Worm (Caenorhabditis elegans) whole organism, L2 larva: ENCODE results near the gene R07C3.3.
"Not testable (repeated sequence)": the region's sequence is repeated elsewhere in the genome, so short reads cannot be mapped to it uniquely, and the experiment has no call there.

Experiments used
- C34F6.9 ChIP-seq: fragments of 150-350 bp; optimal IDR thresholded peaks from 2 replicates; lab custom pipeline; 2014; ENCODE audit warnings: missing biosample characterization, missing genetic modification characterization
- F13H6.1 ChIP-seq: sonication (generic microtip); optimal IDR thresholded peaks from 2 replicates; lab custom pipeline; 2016; ENCODE audit warnings: missing genetic modification characterization, missing compliant biosample characterization
- R02D3.7 ChIP-seq: fragments of 150-350 bp; optimal IDR thresholded peaks from 2 replicates; lab custom pipeline; 2014; ENCODE audit warnings: missing biosample characterization, missing genetic modification characterization
- ZK546.5 ChIP-seq: sonication (generic microtip); optimal IDR thresholded peaks from 2 replicates; lab custom pipeline; 2017; ENCODE audit warnings: missing biosample characterization, missing genetic modification characterization
- alr-1 ChIP-seq: fragments of 150-350 bp; optimal IDR thresholded peaks from 2 replicates; lab custom pipeline; 2014; ENCODE audit warnings: missing biosample characterization, missing genetic modification characterization
- blmp-1 ChIP-seq: sonication (generic microtip); optimal IDR thresholded peaks from 2 replicates; lab custom pipeline; 2017; ENCODE audit warnings: missing genetic modification characterization, mild to moderate bottlenecking, missing compliant biosample characterization, antibody characterized with exemption, moderate library complexity; ENCODE audit not compliant: insufficient read depth
- ceh-16 ChIP-seq: fragments of 150-350 bp; optimal IDR thresholded peaks from 2 replicates; lab custom pipeline; 2014; ENCODE audit warnings: missing biosample characterization, missing genetic modification characterization
- crh-2 ChIP-seq: sonication (generic microtip); optimal IDR thresholded peaks from 2 replicates; lab custom pipeline; 2017; ENCODE audit warnings: missing biosample characterization, missing genetic modification characterization
- dmd-4 ChIP-seq: sonication (generic microtip); optimal IDR thresholded peaks from 2 replicates; lab custom pipeline; 2017; ENCODE audit warnings: missing biosample characterization, missing genetic modification characterization
- egl-27 ChIP-seq: sonication (generic microtip); optimal IDR thresholded peaks from 3 replicates; lab custom pipeline; 2017; ENCODE audit warnings: missing biosample characterization, missing genetic modification reagents, missing genetic modification characterization
- elt-1 ChIP-seq: fragments of 150-350 bp; optimal IDR thresholded peaks from 2 replicates; lab custom pipeline; 2014; ENCODE audit warnings: missing biosample characterization, missing genetic modification characterization
- fos-1 ChIP-seq: fragments of 150-350 bp; optimal IDR thresholded peaks from 2 replicates; lab custom pipeline; 2014; ENCODE audit warnings: missing biosample characterization, missing genetic modification characterization
- gmeb-1 ChIP-seq: fragments of 150-350 bp; optimal IDR thresholded peaks from 2 replicates; lab custom pipeline; 2014; ENCODE audit warnings: missing biosample characterization, missing genetic modification characterization
- lin-11 ChIP-seq: fragments of 150-350 bp; sonication (generic microtip); optimal IDR thresholded peaks from 2 replicates; lab custom pipeline; 2014; ENCODE audit warnings: missing biosample characterization, missing genetic modification characterization, inconsistent platforms, mixed read lengths
- lin-13 ChIP-seq: fragments of 150-350 bp; optimal IDR thresholded peaks from 2 replicates; lab custom pipeline; 2014; ENCODE audit warnings: missing biosample characterization, missing genetic modification reagents, missing genetic modification characterization
- lin-39 ChIP-seq: fragments of 150-350 bp; optimal IDR thresholded peaks from 2 replicates; lab custom pipeline; 2014; ENCODE audit warnings: missing biosample characterization, missing genetic modification reagents, missing genetic modification characterization
- lsy-2 ChIP-seq, 2 experiments: fragments of 150-350 bp in 1 of 2; sonication (generic microtip) in 1 of 2; optimal IDR thresholded peaks; 2 replicates each; lab custom pipeline; 2014 to 2017; ENCODE audit warnings: missing biosample characterization in 2 of 2, missing genetic modification characterization in 2 of 2
- mab-5 ChIP-seq: fragments of 150-350 bp; optimal IDR thresholded peaks from 2 replicates; lab custom pipeline; 2014; ENCODE audit warnings: missing biosample characterization, missing genetic modification characterization
- mdl-1 ChIP-seq, 2 experiments: fragments of 150-350 bp in 1 of 2; sonication (generic microtip) in 1 of 2; optimal IDR thresholded peaks; 2 replicates each; lab custom pipeline; 2017; ENCODE audit warnings: missing biosample characterization in 2 of 2, missing genetic modification characterization in 2 of 2
- nhr-10 ChIP-seq: sonication (generic microtip); optimal IDR thresholded peaks from 2 replicates; lab custom pipeline; 2017; ENCODE audit warnings: missing biosample characterization, missing genetic modification characterization
- nhr-129 ChIP-seq: fragments of 150-350 bp; optimal IDR thresholded peaks from 2 replicates; lab custom pipeline; 2014; ENCODE audit warnings: missing biosample characterization, missing genetic modification characterization
- nhr-21 ChIP-seq: fragments of 150-350 bp; optimal IDR thresholded peaks from 2 replicates; lab custom pipeline; 2014; ENCODE audit warnings: missing biosample characterization, missing genetic modification characterization
- nhr-237 ChIP-seq: fragments of 150-350 bp; optimal IDR thresholded peaks from 2 replicates; lab custom pipeline; 2014; ENCODE audit warnings: missing biosample characterization, missing genetic modification characterization
- nhr-25 ChIP-seq: fragments of 150-350 bp; sonication (generic microtip); optimal IDR thresholded peaks from 3 replicates; lab custom pipeline; 2014; ENCODE audit warnings: missing biosample characterization, missing genetic modification characterization
- nhr-77 ChIP-seq: fragments of 150-350 bp; optimal IDR thresholded peaks from 2 replicates; lab custom pipeline; 2014; ENCODE audit warnings: missing biosample characterization, missing genetic modification characterization
- peb-1 ChIP-seq: fragments of 150-350 bp; optimal IDR thresholded peaks from 2 replicates; lab custom pipeline; 2014; ENCODE audit warnings: missing biosample characterization, missing genetic modification characterization
- skn-1 ChIP-seq: sonication (generic microtip); optimal IDR thresholded peaks from 2 replicates; lab custom pipeline; 2017; ENCODE audit warnings: missing biosample characterization, missing genetic modification characterization
- sma-9 ChIP-seq, 2 experiments: fragments of 150-350 bp in 1 of 2; sonication (generic microtip) in 1 of 2; optimal IDR thresholded peaks; 2 replicates each; lab custom pipeline; 2014 to 2016; ENCODE audit warnings: missing genetic modification characterization in 2 of 2, mild to moderate bottlenecking in 1 of 2, missing biosample characterization in 1 of 2, missing compliant biosample characterization in 1 of 2, missing genetic modification reagents in 1 of 2, moderate library complexity in 1 of 2
- snpc-4 ChIP-seq: fragments of 150-350 bp; optimal IDR thresholded peaks from 2 replicates; lab custom pipeline; 2014; ENCODE audit warnings: missing biosample characterization, missing genetic modification characterization
- unc-39 ChIP-seq: fragments of 150-350 bp; optimal IDR thresholded peaks from 2 replicates; lab custom pipeline; 2014; ENCODE audit warnings: missing biosample characterization, missing genetic modification characterization
- unc-55 ChIP-seq: fragments of 150-350 bp; sonication (generic microtip); optimal IDR thresholded peaks from 3 replicates; lab custom pipeline; 2014; ENCODE audit warnings: missing biosample characterization, missing genetic modification reagents, missing genetic modification characterization
- ztf-1 ChIP-seq: fragments of 200-800 bp; sonication (Bioruptor generic); conservative IDR thresholded peaks from 2 replicates; pipeline ENCODE4 v1.3.6; 2022; ENCODE audit warnings: missing genetic modification characterization, missing compliant biosample characterization
- ztf-11 ChIP-seq: sonication (generic microtip); optimal IDR thresholded peaks from 2 replicates; lab custom pipeline; 2017; ENCODE audit warnings: missing biosample characterization, missing genetic modification characterization
- ztf-4 ChIP-seq: fragments of 150-350 bp; optimal IDR thresholded peaks from 2 replicates; lab custom pipeline; 2014; ENCODE audit warnings: missing biosample characterization, missing genetic modification characterization

The R07C3.3 gene

DNA sequence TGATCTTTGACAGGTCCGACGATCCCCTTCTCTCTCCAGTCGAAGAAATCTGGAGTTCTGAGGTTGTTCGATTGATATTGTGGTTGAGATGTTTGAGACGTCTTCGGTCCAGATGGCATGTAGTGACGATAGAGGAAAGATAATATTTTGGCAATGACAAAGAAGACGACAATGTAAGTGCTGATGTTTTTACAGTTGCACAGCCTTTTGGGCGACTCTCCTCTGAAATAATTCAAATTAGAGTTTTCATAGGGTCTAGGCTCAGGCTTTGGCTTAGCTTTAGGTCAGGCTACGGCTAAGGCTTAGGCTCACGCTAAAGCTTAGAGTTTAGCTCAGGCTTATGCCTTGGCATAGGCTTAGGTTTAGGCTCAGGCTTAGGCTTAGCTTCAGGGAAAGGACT lies 23.3 kb downstream of the R07C3.3 start, which contains the start of gene C32B5.13:
Gene C32B5.13 (minus strand): TSS at position 101 of the 400 bp plus-strand sequence.
- TF ChIP-seq lin-39 (no peak), lin-13 (GFP tag; lab: Kevin White, UChicago) (no peak), unc-39 (tag; lab: Kevin White, UChicago) (no peak), ceh-16 (tag; lab: Kevin White, UChicago) (no peak), blmp-1 (no peak)

DNA sequence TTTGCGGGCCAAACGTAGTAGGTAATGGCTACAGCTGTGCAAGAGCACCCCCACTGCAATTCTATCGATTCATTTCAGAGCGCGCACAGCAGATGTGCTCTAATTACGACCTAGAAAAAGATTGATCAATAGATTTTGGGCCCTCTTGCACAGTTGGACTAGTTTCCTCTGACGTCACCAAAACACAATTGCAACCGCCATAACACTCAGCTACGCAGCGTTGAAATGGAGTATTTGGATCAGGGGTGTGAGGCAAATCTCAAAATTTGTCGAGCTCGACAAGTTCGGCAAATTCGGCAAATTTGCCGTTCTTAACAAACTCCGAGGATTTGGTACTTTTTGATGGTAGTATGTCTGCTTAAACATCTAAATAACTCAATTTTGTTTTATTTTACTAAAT lies 28.3 kb downstream of the R07C3.3 start, which contains the start of gene fbxc-18:
Gene fbxc-18 (minus strand): TSS at position 101 of the 400 bp plus-strand sequence.
- TF ChIP-seq lin-39; ztf-4 (tag; lab: Kevin White, UChicago); F13H6.1 (tag; lab: Kevin White, UChicago): not testable (repeated sequence)

DNA sequence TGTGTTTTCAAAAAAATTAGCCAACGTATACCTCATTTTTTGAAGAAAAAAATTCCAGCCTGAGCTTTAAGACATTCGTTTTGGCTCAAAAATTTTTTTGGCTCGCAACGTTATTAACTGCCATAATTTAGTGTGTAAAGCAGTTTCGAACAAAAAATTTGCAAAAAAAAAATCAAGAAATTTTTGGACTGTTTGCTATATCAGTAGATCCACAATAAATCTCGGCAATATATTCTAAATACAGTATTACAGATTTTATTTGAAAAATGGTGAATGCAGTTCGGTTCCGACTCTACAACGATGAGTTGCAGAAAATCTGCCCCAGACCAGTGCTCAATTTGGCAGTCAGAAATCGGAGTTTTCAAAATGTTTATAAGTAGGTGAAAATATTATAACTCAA lies 29.5 kb downstream of the R07C3.3 start, which contains the start of gene C32B5.6:
Gene C32B5.6 (plus strand): TSS at position 301 of the 400 bp plus-strand sequence.
- not testable (repeated sequence) for TF ChIP-seq ztf-1; egl-27; elt-1 (tag; lab: Kevin White, UChicago)

DNA sequence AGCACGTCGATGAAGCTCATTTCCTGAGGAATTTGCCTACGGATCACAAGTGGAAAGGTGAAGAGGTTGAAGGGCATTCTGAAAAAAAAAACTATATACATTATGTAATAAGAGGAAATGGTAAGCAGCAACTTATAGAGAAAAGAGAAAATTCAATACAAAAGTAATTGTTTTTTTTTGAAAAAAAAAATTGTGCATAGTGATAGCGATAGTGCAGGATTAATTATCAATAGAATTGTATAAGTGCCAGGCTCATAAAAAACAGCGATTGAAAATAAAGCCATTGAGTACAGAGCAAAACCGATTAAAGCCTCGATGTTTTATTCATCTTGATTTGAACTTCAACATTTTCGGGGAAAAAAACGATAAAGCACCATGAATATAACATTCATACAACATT lies 34.2 kb downstream of the R07C3.3 start, which contains the start of gene C32B5.15:
Gene C32B5.15 (minus strand): TSS at position 101 of the 400 bp plus-strand sequence.
- TF ChIP-seq nhr-77 (tag; lab: Kevin White, UChicago) (no peak), ztf-4 (tag; lab: Kevin White, UChicago) (no peak), C34F6.9 (tag; lab: Kevin White, UChicago) (no peak), lin-13 (GFP tag; lab: Kevin White, UChicago) (no peak), blmp-1 (no peak), dmd-4 (tag; lab: Kevin White, UChicago) (no peak), nhr-129 (tag; lab: Kevin White, UChicago) (no peak), ZK546.5 (no peak), unc-39 (tag; lab: Kevin White, UChicago) (no peak), ztf-1 (no peak), sma-9 (GFP tag; optimal IDR thresholded peaks at IDR 0.05; lab: Kevin White, UChicago) (no peak), sma-9 (tag; optimal IDR thresholded peaks at IDR 0.05; lab: Kevin White, UChicago) (no peak), snpc-4 (tag; lab: Kevin White, UChicago) (no peak), fos-1 (tag; lab: Kevin White, UChicago) (no peak), skn-1 (no peak), peb-1 (tag; lab: Kevin White, UChicago) (no peak)
- TF ChIP-seq, all 48 proteins: peak for 0

DNA sequence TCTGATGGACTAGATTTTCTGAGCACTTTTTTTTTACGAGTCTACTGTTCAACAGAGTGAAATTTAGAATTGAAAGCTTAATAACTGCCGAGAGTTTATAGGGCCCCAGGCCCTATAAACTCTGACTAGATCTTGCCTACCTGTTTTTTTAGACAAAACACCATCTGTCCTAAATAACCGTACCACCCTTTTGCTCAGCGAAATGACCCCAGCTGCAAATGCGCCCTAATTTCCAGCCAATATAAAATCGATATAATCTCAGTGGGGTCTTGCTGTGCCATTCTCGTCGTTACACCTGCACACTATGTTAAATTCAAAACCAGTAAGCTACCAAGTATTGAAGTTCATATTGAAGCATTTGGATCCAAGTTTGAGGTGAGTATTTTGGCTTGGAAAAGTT lies 35.4 kb downstream of the R07C3.3 start, which contains the start of gene fbxc-14:
Gene fbxc-14 (plus strand): TSS at position 301 of the 400 bp plus-strand sequence.
- TF ChIP-seq crh-2 (no peak), ceh-16 (tag; lab: Kevin White, UChicago) (no peak), nhr-237 (tag; lab: Kevin White, UChicago) (no peak), ztf-11 (tag; lab: Kevin White, UChicago) (no peak), nhr-21 (no peak), alr-1 (tag; lab: Kevin White, UChicago) (no peak), gmeb-1 (tag; lab: Kevin White, UChicago) (no peak), nhr-10 (tag; lab: Kevin White, UChicago) (no peak), C34F6.9 (tag; lab: Kevin White, UChicago) (no peak)

DNA sequence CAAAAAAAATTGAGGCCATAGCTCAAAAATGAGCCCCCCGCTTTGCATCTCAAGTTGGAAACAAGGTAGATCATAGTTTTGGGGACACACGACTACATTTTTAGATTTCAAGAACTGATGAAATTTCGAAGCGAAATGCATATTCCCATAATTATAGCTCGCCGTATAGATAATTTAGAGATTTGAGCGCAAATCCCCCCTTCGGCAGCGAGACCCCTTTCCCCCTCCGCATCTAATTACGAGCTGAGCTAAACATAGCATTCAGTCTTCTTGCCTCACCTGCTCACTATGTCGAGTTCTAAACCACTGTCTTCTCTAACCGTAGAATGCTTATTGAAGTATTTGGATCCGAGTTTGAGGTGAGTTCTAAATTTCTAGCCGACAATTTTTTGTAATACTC lies 40.5 kb downstream of the R07C3.3 start, which contains the start of the genes fbxc-17 and fbxc-15:
Gene fbxc-17 (minus strand): TSS at position 101 of the 400 bp plus-strand sequence.
Gene fbxc-15 (plus strand): TSS at position 289 of the 400 bp plus-strand sequence.
- TF ChIP-seq alr-1 (tag; lab: Kevin White, UChicago) (no peak), mdl-1 (tag; optimal IDR thresholded peaks at IDR 0.05; lab: Kevin White, UChicago) (no peak), unc-55 (GFP tag; lab: Kevin White, UChicago) (no peak), ztf-4 (tag; lab: Kevin White, UChicago) (no peak), mab-5 (tag; lab: Kevin White, UChicago) (no peak), lsy-2 (tag; optimal IDR thresholded peaks at IDR 0.05; lab: Kevin White, UChicago) (no peak), ceh-16 (tag; lab: Kevin White, UChicago) (no peak), nhr-25 (tag; lab: Kevin White, UChicago) (no peak), dmd-4 (tag; lab: Kevin White, UChicago) (no peak), lin-11 (no peak), peb-1 (tag; lab: Kevin White, UChicago) (no peak), R02D3.7 (no peak), blmp-1 (no peak), crh-2 (no peak), ztf-11 (tag; lab: Kevin White, UChicago) (no peak)
